Worm (Caenorhabditis elegans): ENCODE data around the gene R07A4.2.

ce11 chrX:10794647-10795046 is 48.4 kb upstream of the R07A4.2 start, which contains the start of gene T05A10.6:
- TF ChIP-seq Y67H2A.10 (GFP tag; conservative IDR thresholded peaks at IDR 0.05) (no peak), madf-6 (GFP tag; IDR thresholded peaks at IDR 0.05) (no peak), Y79H2A.3 (GFP tag; conservative IDR thresholded peaks at IDR 0.05) (no peak), attf-3 (GFP tag; conservative IDR thresholded peaks at IDR 0.05) (no peak), unc-62 (GFP tag; optimal IDR thresholded peaks at IDR 0.05) (no peak), gei-17 (GFP tag; optimal IDR thresholded peaks at IDR 0.05) (no peak), xnd-1 (tag; optimal IDR thresholded peaks at IDR 0.05) (no peak), F49E8.2 (tag; optimal IDR thresholded peaks at IDR 0.05; ENCODE audit: insufficient read depth) (no peak), B0261.1 (tag; optimal IDR thresholded peaks at IDR 0.05) (no peak), cebp-1 (GFP tag; IDR thresholded peaks at IDR 0.05) (no peak), cebp-1 (tag; optimal IDR thresholded peaks at IDR 0.05) (no peak)

Data from whole organism, young adult.